Fruit fly (Drosophila melanogaster) whole organism, prepupa: ENCODE measurements around the gene CG14053.

ENCODE experiments used
- Blimp-1 ChIP-seq: fragments of 200-800 bp; sonication (Bioruptor generic); optimal IDR thresholded peaks from 3 replicates; lab custom pipeline; 2017; ENCODE audit warnings: missing biosample characterization, missing genetic modification characterization, mild to moderate bottlenecking, moderate library complexity, missing genetic modification reagents
- CG10631 ChIP-seq: fragments of 200-800 bp; sonication (Bioruptor generic); optimal IDR thresholded peaks from 2 replicates; lab custom pipeline; 2016; ENCODE audit warnings: missing biosample characterization, missing genetic modification characterization
- CG10669 ChIP-seq: fragments of 200-800 bp; sonication (Bioruptor generic); optimal IDR thresholded peaks from 3 replicates; lab custom pipeline; 2018; ENCODE audit warnings: missing biosample characterization, mild to moderate bottlenecking, missing genetic modification characterization, moderate library complexity
- CG11294 ChIP-seq: fragments of 200-800 bp; sonication (Bioruptor generic); IDR thresholded peaks from 2 replicates; pipeline ENCODE4 v1.3.6; 2022; ENCODE audit warnings: missing biosample characterization, missing genetic modification characterization
- CG11902 ChIP-seq: fragments of 200-800 bp; sonication (Bioruptor generic); optimal IDR thresholded peaks from 3 replicates; lab custom pipeline; 2016; ENCODE audit warnings: missing biosample characterization, missing genetic modification characterization
- CG15336 ChIP-seq: fragments of 200-800 bp; sonication (Bioruptor generic); IDR thresholded peaks from 2 replicates; pipeline ENCODE4 v1.3.6; 2022; ENCODE audit warnings: missing biosample characterization, missing genetic modification characterization
- CG16779 ChIP-seq: fragments of 200-800 bp; sonication (Bioruptor generic); optimal IDR thresholded peaks from 3 replicates; lab custom pipeline; 2017; ENCODE audit warnings: missing biosample characterization, mild to moderate bottlenecking, missing genetic modification characterization
- CG3032 ChIP-seq: fragments of 200-800 bp; optimal IDR thresholded peaks from 2 replicates; lab custom pipeline; 2019; ENCODE audit warnings: missing biosample characterization, mild to moderate bottlenecking, missing genetic modification characterization, moderate library complexity
- CG31627 ChIP-seq: fragments of 200-800 bp; sonication (Bioruptor generic); optimal IDR thresholded peaks from 3 replicates; lab custom pipeline; 2016; ENCODE audit warnings: missing biosample characterization, missing genetic modification characterization
- CG32006 ChIP-seq: fragments of 200-800 bp; sonication (Bioruptor generic); optimal IDR thresholded peaks from 3 replicates; lab custom pipeline; 2017; ENCODE audit warnings: missing biosample characterization, mild to moderate bottlenecking, missing genetic modification characterization
- CG34406 ChIP-seq: fragments of 200-800 bp; sonication (Bioruptor generic); optimal IDR thresholded peaks from 3 replicates; lab custom pipeline; 2016; ENCODE audit warnings: missing biosample characterization, missing genetic modification characterization
- CG3919 ChIP-seq: fragments of 200-800 bp; sonication (Bioruptor generic); optimal IDR thresholded peaks from 3 replicates; lab custom pipeline; 2016; ENCODE audit warnings: missing biosample characterization, missing genetic modification characterization
- CG4318 ChIP-seq: fragments of 200-800 bp; sonication (Bioruptor generic); optimal IDR thresholded peaks from 3 replicates; lab custom pipeline; 2017; ENCODE audit warnings: missing biosample characterization, mild to moderate bottlenecking, missing genetic modification characterization
- CG6163 ChIP-seq: fragments of 200-800 bp; sonication (Bioruptor generic); IDR thresholded peaks from 3 replicates; pipeline ENCODE4 v1.3.6; 2022; ENCODE audit warnings: missing biosample characterization, missing genetic modification characterization
- CG6276 ChIP-seq: fragments of 200-800 bp; sonication (Bioruptor generic); optimal IDR thresholded peaks from 2 replicates; lab custom pipeline; 2017; ENCODE audit warnings: missing biosample characterization, mild to moderate bottlenecking, missing genetic modification characterization
- CG6792 ChIP-seq: fragments of 200-800 bp; sonication (Bioruptor generic); optimal IDR thresholded peaks from 3 replicates; lab custom pipeline; 2016; ENCODE audit warnings: missing biosample characterization, missing genetic modification characterization
- CG6808 ChIP-seq: fragments of 200-800 bp; sonication (Bioruptor generic); optimal IDR thresholded peaks from 3 replicates; lab custom pipeline; 2017; ENCODE audit warnings: missing biosample characterization, missing genetic modification characterization, mild to moderate bottlenecking, moderate library complexity, missing genetic modification reagents
- CG6854 ChIP-seq: fragments of 200-800 bp; sonication (Bioruptor generic); optimal IDR thresholded peaks from 2 replicates; lab custom pipeline; 2017; ENCODE audit warnings: missing biosample characterization, mild to moderate bottlenecking, missing genetic modification characterization
- CG7368 ChIP-seq: fragments of 200-800 bp; sonication (Bioruptor generic); optimal IDR thresholded peaks from 3 replicates; lab custom pipeline; 2016; ENCODE audit warnings: missing biosample characterization, missing genetic modification characterization
- CG8119 ChIP-seq: fragments of 200-800 bp; sonication (Bioruptor generic); IDR thresholded peaks from 3 replicates; pipeline ENCODE4 v1.3.6; 2022; ENCODE audit warnings: missing biosample characterization, missing genetic modification characterization
- CG8319 ChIP-seq: fragments of 200-800 bp; sonication (Bioruptor generic); optimal IDR thresholded peaks from 3 replicates; lab custom pipeline; 2016; ENCODE audit warnings: missing biosample characterization, missing genetic modification characterization
- CG8632 ChIP-seq: fragments of 200-800 bp; sonication (Bioruptor generic); optimal IDR thresholded peaks from 3 replicates; lab custom pipeline; 2016; ENCODE audit warnings: missing biosample characterization, missing genetic modification characterization
- CG9139 ChIP-seq: fragments of 200-800 bp; sonication (Bioruptor generic); optimal IDR thresholded peaks from 3 replicates; lab custom pipeline; 2017; ENCODE audit warnings: missing biosample characterization, mild to moderate bottlenecking, missing genetic modification characterization
- Eip75B ChIP-seq: fragments of 200-800 bp; sonication (Bioruptor generic); optimal IDR thresholded peaks from 3 replicates; lab custom pipeline; 2016; ENCODE audit warnings: missing biosample characterization, missing genetic modification characterization
- Eip78C ChIP-seq: fragments of 200-800 bp; sonication (Bioruptor generic); peaks from one replicate; lab custom pipeline; 2016; ENCODE audit warnings: missing biosample characterization, missing genetic modification characterization
- Eip93F ChIP-seq: fragments of 200-800 bp; sonication (Bioruptor generic); optimal IDR thresholded peaks from 2 replicates; lab custom pipeline; 2016; ENCODE audit warnings: missing biosample characterization, mild to moderate bottlenecking, missing genetic modification characterization
- Ets21C ChIP-seq: fragments of 200-800 bp; sonication (Bioruptor generic); optimal IDR thresholded peaks from 3 replicates; lab custom pipeline; 2016; ENCODE audit warnings: missing biosample characterization, missing genetic modification characterization
- Gug ChIP-seq: fragments of 200-800 bp; sonication (Bioruptor generic); IDR thresholded peaks from 2 replicates; pipeline ENCODE4 v1.3.6; 2022; ENCODE audit warnings: missing biosample characterization, missing genetic modification characterization
- Hr38 ChIP-seq: sonication (Bioruptor generic); optimal IDR thresholded peaks from 2 replicates; lab custom pipeline; 2016; ENCODE audit warnings: missing biosample characterization, missing genetic modification characterization
- Hr4 ChIP-seq: fragments of 200-800 bp; sonication (Bioruptor generic); optimal IDR thresholded peaks from 3 replicates; lab custom pipeline; 2016; ENCODE audit warnings: missing biosample characterization, missing genetic modification characterization
- Lpt ChIP-seq: fragments of 200-800 bp; sonication (Bioruptor generic); optimal IDR thresholded peaks from 3 replicates; lab custom pipeline; 2016; ENCODE audit warnings: missing biosample characterization, missing genetic modification characterization
- Met ChIP-seq: fragments of 200-800 bp; sonication (Bioruptor generic); optimal IDR thresholded peaks from 3 replicates; lab custom pipeline; 2016; ENCODE audit warnings: missing biosample characterization, missing genetic modification characterization
- OdsH ChIP-seq: fragments of 200-800 bp; sonication (Bioruptor generic); optimal IDR thresholded peaks from 3 replicates; lab custom pipeline; 2016; ENCODE audit warnings: missing biosample characterization, missing genetic modification characterization
- Smox ChIP-seq: fragments of 200-800 bp; sonication (Bioruptor generic); optimal IDR thresholded peaks from 3 replicates; lab custom pipeline; 2016; ENCODE audit warnings: missing biosample characterization, missing genetic modification characterization
- Sox14 ChIP-seq: fragments of 200-800 bp; sonication (Bioruptor generic); optimal IDR thresholded peaks from 3 replicates; lab custom pipeline; 2016; ENCODE audit warnings: missing biosample characterization, missing genetic modification characterization
- Sox15 ChIP-seq: fragments of 200-800 bp; sonication (Bioruptor generic); optimal IDR thresholded peaks from 3 replicates; lab custom pipeline; 2016; ENCODE audit warnings: missing biosample characterization, missing genetic modification characterization
- achi ChIP-seq: fragments of 200-800 bp; sonication (Bioruptor generic); optimal IDR thresholded peaks from 3 replicates; lab custom pipeline; 2016; ENCODE audit warnings: missing biosample characterization, missing genetic modification characterization
- acj6 ChIP-seq: fragments of 200-800 bp; sonication (Bioruptor generic); optimal IDR thresholded peaks from 3 replicates; lab custom pipeline; 2016; ENCODE audit warnings: missing biosample characterization, missing genetic modification characterization
- cyc ChIP-seq: fragments of 200-800 bp; sonication (Bioruptor generic); optimal IDR thresholded peaks from 3 replicates; lab custom pipeline; 2016; ENCODE audit warnings: missing biosample characterization, missing genetic modification characterization
- dac ChIP-seq: fragments of 200-800 bp; sonication (Bioruptor generic); optimal IDR thresholded peaks from 2 replicates; lab custom pipeline; 2017; ENCODE audit warnings: missing biosample characterization, mild to moderate bottlenecking, missing genetic modification characterization
- eg ChIP-seq: fragments of 200-800 bp; sonication (Bioruptor generic); IDR thresholded peaks from 3 replicates; pipeline ENCODE4 v1.3.6; 2022; ENCODE audit warnings: missing biosample characterization, missing genetic modification characterization
- esn ChIP-seq: fragments of 200-800 bp; sonication (Bioruptor generic); optimal IDR thresholded peaks from 2 replicates; lab custom pipeline; 2016; ENCODE audit warnings: missing biosample characterization, mild to moderate bottlenecking, missing genetic modification characterization, moderate library complexity
- fd59A ChIP-seq: fragments of 200-800 bp; sonication (Bioruptor generic); optimal IDR thresholded peaks from 2 replicates; lab custom pipeline; 2017; ENCODE audit warnings: missing biosample characterization, mild to moderate bottlenecking, missing genetic modification characterization, missing genetic modification reagents
- fd85E ChIP-seq: fragments of 200-800 bp; sonication (Bioruptor generic); optimal IDR thresholded peaks from 3 replicates; lab custom pipeline; 2016; ENCODE audit warnings: missing biosample characterization, missing genetic modification characterization
- fkh ChIP-seq: fragments of 200-800 bp; sonication (Bioruptor generic); optimal IDR thresholded peaks from 3 replicates; lab custom pipeline; 2017; ENCODE audit warnings: missing biosample characterization, mild to moderate bottlenecking, missing genetic modification characterization, moderate library complexity
- lz ChIP-seq: fragments of 200-800 bp; sonication (Bioruptor generic); optimal IDR thresholded peaks from 3 replicates; lab custom pipeline; 2016; ENCODE audit warnings: missing biosample characterization, missing genetic modification characterization
- net ChIP-seq: fragments of 200-800 bp; sonication (Bioruptor generic); optimal IDR thresholded peaks from 3 replicates; lab custom pipeline; 2016; ENCODE audit warnings: missing biosample characterization, missing genetic modification characterization
- salr ChIP-seq, 2 experiments: fragments of 200-800 bp; sonication (Bioruptor generic); optimal IDR thresholded peaks; 3 replicates each; lab custom pipeline; 2016 to 2018; ENCODE audit warnings: missing biosample characterization in 2 of 2, missing genetic modification characterization in 2 of 2, mild to moderate bottlenecking in 1 of 2
- spab ChIP-seq: fragments of 200-800 bp; sonication (Bioruptor generic); optimal IDR thresholded peaks from 2 replicates; lab custom pipeline; 2017; ENCODE audit warnings: missing biosample characterization, mild to moderate bottlenecking, missing genetic modification characterization, missing genetic modification reagents
- ss ChIP-seq, 2 experiments: fragments of 200-800 bp; sonication (Bioruptor generic); optimal IDR thresholded peaks; 2 replicates in 1 of 2; 3 replicates in 1 of 2; lab custom pipeline; 2017 to 2018; ENCODE audit warnings: mild to moderate bottlenecking in 2 of 2, missing biosample characterization in 2 of 2, missing genetic modification characterization in 2 of 2, moderate library complexity in 1 of 2
- svp ChIP-seq: fragments of 200-800 bp; sonication (Bioruptor generic); peaks from one replicate; lab custom pipeline; 2016; ENCODE audit warnings: missing biosample characterization, missing genetic modification characterization
- topi ChIP-seq: fragments of 200-800 bp; sonication (Bioruptor generic); optimal IDR thresholded peaks from 3 replicates; lab custom pipeline; 2016; ENCODE audit warnings: missing biosample characterization, missing genetic modification characterization

CG14053 gene

DNA sequence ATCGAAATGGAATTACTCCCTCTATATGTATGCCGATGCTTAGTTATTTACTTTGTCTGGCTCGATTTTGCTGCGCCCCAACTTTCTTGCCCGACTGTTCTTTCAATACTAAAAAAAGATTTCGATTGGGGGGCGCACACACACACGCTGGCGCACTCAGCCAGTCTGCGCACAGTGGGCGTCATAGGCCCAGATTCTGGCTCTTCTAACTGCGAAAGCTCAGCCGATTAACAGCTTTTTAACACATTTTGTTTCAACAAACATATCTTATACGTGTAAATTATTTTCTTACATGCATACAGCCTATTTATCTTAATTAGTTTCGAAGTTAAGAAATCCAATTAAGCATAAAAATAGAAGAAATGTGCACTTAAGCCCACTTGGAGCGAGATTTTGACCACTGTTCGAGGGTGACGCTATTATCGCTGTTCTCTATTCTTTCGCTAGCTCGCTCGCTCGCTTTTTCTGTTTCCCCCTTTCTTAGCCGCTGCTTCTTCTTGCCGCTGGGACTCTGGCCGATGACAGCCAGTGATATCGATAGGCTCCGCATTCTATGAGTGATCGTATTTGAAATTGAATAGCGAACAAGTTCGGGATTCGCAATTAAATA is 28.6 kb upstream of the CG14053 start, which contains the start of gene Vinc:
Vinc (minus strand) TSS at position 387 of the 610 bp plus-strand sequence.
- TF ChIP-seq CG3032 (tag; lab: Kevin White, UChicago) (peak; percentile 92), CG10631 (no peak), Eip93F (GFP tag; lab: Kevin White, UChicago) (peak; percentile 85), CG11902 (GFP tag; lab: Kevin White, UChicago) (peak; percentile 79), CG11294 (GFP tag; lab: Robert Waterston, UW) (peak; percentile 66; the same call in 1 of the 2 replicates), Blimp-1 (GFP tag; lab: Kevin White, UChicago) (peak; percentile 71), topi (GFP tag; lab: Kevin White, UChicago) (peak; percentile 90), esn (GFP tag; lab: Kevin White, UChicago) (peak; percentile 84), CG8319 (GFP tag; lab: Kevin White, UChicago) (peak; percentile 85), net (peak; percentile 89), CG8632 (GFP tag; lab: Kevin White, UChicago) (peak; percentile 84), fkh (GFP tag; lab: Kevin White, UChicago) (peak; percentile 95), dac (GFP tag; lab: Kevin White, UChicago) (peak; percentile 58), CG9139 (peak; percentile 75), CG6792 (GFP tag; lab: Kevin White, UChicago) (peak; percentile 81), spab (GFP tag; lab: Kevin White, UChicago) (peak; percentile 87), CG31627 (peak; percentile 74), CG6854 (GFP tag; lab: Kevin White, UChicago) (peak; percentile 80), lz (GFP tag; lab: Kevin White, UChicago) (peak; percentile 77), achi (no peak), CG3919 (peak; percentile 90), Eip75B (GFP tag; lab: Kevin White, UChicago) (peak; percentile 94), CG16779 (tag; lab: Kevin White, UChicago) (peak; percentile 91), Met (GFP tag; lab: Kevin White, UChicago) (peak; percentile 92), CG15336 (GFP tag; lab: Robert Waterston, UW) (peak; percentile 77), Hr38 (no peak), Sox14 (GFP tag; lab: Kevin White, UChicago) (peak; percentile 82), Eip78C (GFP tag; lab: Kevin White, UChicago) (peak; percentile 97), fd59A (GFP tag; lab: Kevin White, UChicago) (peak; percentile 69), CG10669 (GFP tag; lab: Kevin White, UChicago) (peak; percentile 93), eg (GFP tag; lab: Robert Waterston, UW) (peak; percentile 86), acj6 (GFP tag; lab: Kevin White, UChicago) (no peak), OdsH (no peak), Lpt (GFP tag; lab: Kevin White, UChicago) (peak; percentile 70), CG6808 (GFP tag; lab: Kevin White, UChicago) (peak; percentile 93), Ets21C (GFP tag; lab: Kevin White, UChicago) (peak; percentile 68), CG6276 (peak; percentile 91), CG7368 (GFP tag; lab: Kevin White, UChicago) (peak; percentile 93), CG34406 (GFP tag; lab: Kevin White, UChicago) (peak; percentile 73), ss (GFP tag; optimal IDR thresholded peaks at IDR 0.05; lab: Kevin White, UChicago) (peak; percentile 89 to 93), svp (GFP tag; lab: Kevin White, UChicago) (peak; percentile 96), CG6163 (GFP tag; lab: Robert Waterston, UW) (peak; percentile 84), cyc (GFP tag; lab: Kevin White, UChicago) (peak; percentile 88), Hr4 (GFP tag; lab: Kevin White, UChicago) (no peak), CG4318 (GFP tag; lab: Kevin White, UChicago) (no peak), Sox15 (GFP tag; lab: Kevin White, UChicago) (peak; percentile 67), salr (GFP tag; optimal IDR thresholded peaks at IDR 0.05; lab: Kevin White, UChicago) (peak in 1 of 2 experiments; percentile 37), Smox (GFP tag; lab: Kevin White, UChicago) (no peak), CG8119 (peak; percentile 84), Gug (peak; percentile 82), CG32006 (GFP tag; lab: Kevin White, UChicago) (peak; percentile 78), fd85E (GFP tag; lab: Kevin White, UChicago) (no peak)
